Fruit fly (Drosophila melanogaster): ENCODE measurements around the gene Mob2.

DNA sequence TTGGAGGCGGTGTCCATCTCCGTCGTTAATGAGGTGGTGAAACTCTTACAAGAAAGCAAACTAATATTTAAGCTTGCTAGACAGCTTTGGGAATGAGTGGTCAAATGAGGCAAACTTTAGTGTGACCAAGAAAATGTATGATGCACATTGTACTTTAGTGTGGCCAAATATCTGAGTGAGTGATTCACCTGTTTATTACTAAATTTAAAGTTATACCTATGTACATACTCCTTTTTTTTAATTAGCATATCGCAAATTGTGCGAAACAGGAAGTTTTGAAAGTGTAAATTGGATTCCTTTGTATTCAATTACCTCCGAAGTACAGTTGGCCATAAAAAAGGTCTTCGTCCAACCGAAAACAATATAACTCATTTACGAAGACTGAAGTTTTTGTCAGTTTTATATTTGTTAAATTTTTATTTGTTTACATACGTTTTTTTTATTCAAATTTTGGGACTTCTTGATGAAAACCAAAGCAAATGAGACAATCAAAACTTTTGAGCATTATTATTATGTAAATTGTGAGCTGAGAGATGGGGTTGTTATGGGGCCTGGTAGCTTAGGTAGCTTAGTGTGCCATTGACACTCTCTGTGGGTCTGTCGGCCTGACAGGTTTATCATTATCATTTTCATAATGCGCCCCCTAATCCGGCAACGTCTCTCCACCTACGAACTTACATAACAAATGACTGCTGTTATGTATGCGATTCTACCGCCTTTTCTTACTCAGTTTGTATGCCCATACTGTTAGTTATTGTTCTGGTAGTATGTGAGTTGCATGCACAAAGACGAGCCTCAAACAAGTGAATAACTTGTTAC is 22.3 kb downstream of the Mob2 start:
- TF ChIP-seq ttk (optimal IDR thresholded peaks at IDR 0.05) (no peak), h (optimal IDR thresholded peaks at IDR 0.05) (no peak), Myc (optimal IDR thresholded peaks at IDR 0.05) (no peak), psq (optimal IDR thresholded peaks at IDR 0.05) (no peak), Sin3A (optimal IDR thresholded peaks at IDR 0.05) (no peak), insv (optimal IDR thresholded peaks at IDR 0.05) (no peak)

Data from Kc167 (cell line).